Worm (Caenorhabditis elegans): ENCODE data around the gene deg-1.

The deg-1 gene

DNA sequence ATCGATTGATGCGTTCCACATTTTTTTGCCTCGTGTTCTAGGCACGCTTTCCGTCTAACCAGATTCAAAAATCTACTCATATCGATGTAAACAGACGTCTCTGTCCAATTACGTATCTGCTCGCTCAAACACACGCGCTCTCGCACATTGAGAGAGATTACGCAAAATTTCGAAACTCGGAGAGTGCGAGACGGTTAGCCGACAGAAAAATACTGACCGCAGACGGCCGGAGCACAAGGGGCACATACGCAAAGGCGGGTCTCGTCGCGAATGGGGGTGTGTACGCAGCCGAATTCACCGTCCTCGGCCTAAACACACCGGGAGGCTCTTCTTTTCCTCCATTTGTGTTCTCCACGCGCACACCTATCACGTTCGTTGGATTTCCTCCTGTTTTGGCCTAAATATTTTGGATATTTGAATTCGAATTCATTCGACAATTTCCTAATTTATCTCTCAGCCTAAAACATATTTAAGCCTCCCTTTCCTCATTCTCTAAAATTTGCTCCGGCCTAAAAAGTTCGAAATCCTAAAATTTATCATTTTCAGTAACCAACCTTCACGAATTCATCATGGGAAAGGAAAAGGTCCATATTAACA is 70.3 kb downstream of the deg-1 start, which contains the start of gene eef-1A.2 (continued):
- peak; percentile 98 for TF ChIP-seq dmd-6 (GFP tag; IDR thresholded peaks at IDR 0.05)
- TF ChIP-seq nhr-77 (tag; optimal IDR thresholded peaks at IDR 0.05) = peak; percentile 89
- peak; percentile 97 to 99 for TF ChIP-seq mdl-1 (tag; optimal IDR thresholded peaks at IDR 0.05)
- TF ChIP-seq ZK337.2 (GFP tag; IDR thresholded peaks at IDR 0.05) = no peak
- peak; percentile 30 for TF ChIP-seq nhr-76 (tag; optimal IDR thresholded peaks at IDR 0.05)
- TF ChIP-seq hlh-30 (tag; optimal IDR thresholded peaks at IDR 0.05; ENCODE audit: insufficient read depth) = peak; percentile 98
- peak; percentile 40 to 97 for TF ChIP-seq hif-1 (tag; optimal IDR thresholded peaks at IDR 0.05)
- peak; percentile 93 for TF ChIP-seq nhr-28 (tag; optimal IDR thresholded peaks at IDR 0.05)
- TF ChIP-seq ces-1 (GFP tag; optimal IDR thresholded peaks at IDR 0.05) = peak; percentile 48
- TF ChIP-seq ama-1 (optimal IDR thresholded peaks at IDR 0.05) = no peak
- peak; percentile 71 for TF ChIP-seq madf-9 (GFP tag; conservative IDR thresholded peaks at IDR 0.05)
- 0 out of 2 replicates have a peak, but pooled peaks have one; percentile 63 for TF ChIP-seq D1046.2 (GFP tag; IDR thresholded peaks at IDR 0.05)
- TF ChIP-seq spr-1 (tag; optimal IDR thresholded peaks at IDR 0.05) = peak; percentile 63
- peak; percentile 100 for TF ChIP-seq zip-2 (tag; optimal IDR thresholded peaks at IDR 0.05)
- TF ChIP-seq mdt-29 (GFP tag; IDR thresholded peaks at IDR 0.05) = peak; percentile 86
- peak; percentile 86 for TF ChIP-seq php-3 (GFP tag; IDR thresholded peaks at IDR 0.05)
- no peak for TF ChIP-seq fos-1 (tag; optimal IDR thresholded peaks at IDR 0.05)
- TF ChIP-seq dmd-8 (GFP tag; IDR thresholded peaks at IDR 0.05) = no peak
- peak; percentile 90 for TF ChIP-seq tra-1 (GFP tag; IDR thresholded peaks at IDR 0.05)
- no peak for TF ChIP-seq daf-12 (tag; optimal IDR thresholded peaks at IDR 0.05)
- peak; percentile 95 for TF ChIP-seq nhr-25 (tag; optimal IDR thresholded peaks at IDR 0.05; ENCODE audit: borderline replicate concordance, insufficient read depth)
- TF ChIP-seq nhr-48 (tag; optimal IDR thresholded peaks at IDR 0.05) = peak; percentile 84
- TF ChIP-seq lin-39 (tag; optimal IDR thresholded peaks at IDR 0.05) = no peak
- TF ChIP-seq rbr-2 (tag; optimal IDR thresholded peaks at IDR 0.05) = peak; percentile 96
- no peak for TF ChIP-seq ceh-62 (tag; optimal IDR thresholded peaks at IDR 0.05)
- peak; percentile 35 for TF ChIP-seq sdz-12 (GFP tag; optimal IDR thresholded peaks at IDR 0.05)
- peak; percentile 73 for TF ChIP-seq duxl-1 (tag; optimal IDR thresholded peaks at IDR 0.05; ENCODE audit: poor library complexity)
- no peak for TF ChIP-seq zag-1 (tag; optimal IDR thresholded peaks at IDR 0.05)
- peak; percentile 90 for TF ChIP-seq jun-1 (tag; optimal IDR thresholded peaks at IDR 0.05)
- TF ChIP-seq nhr-41 (GFP tag; IDR thresholded peaks at IDR 0.05) = peak; percentile 67; the same call in 1 of the 2 replicates
- TF ChIP-seq hmg-1.1 (GFP tag; IDR thresholded peaks at IDR 0.05) = peak; percentile 96
- TF ChIP-seq pha-4 (GFP tag; IDR thresholded peaks at IDR 0.05) = peak; percentile 91
- TF ChIP-seq pha-4 (tag; optimal IDR thresholded peaks at IDR 0.05) = peak; percentile 83
- TF ChIP-seq ceh-28 (tag; optimal IDR thresholded peaks at IDR 0.05) = peak; percentile 88
- no peak for TF ChIP-seq daf-8 (GFP tag; IDR thresholded peaks at IDR 0.05)
- peak; percentile 89 for TF ChIP-seq set-16 (GFP tag; IDR thresholded peaks at IDR 0.05)
- TF ChIP-seq zfp-2 (tag; optimal IDR thresholded peaks at IDR 0.05) = peak; percentile 64
- TF ChIP-seq ceh-82 (tag; optimal IDR thresholded peaks at IDR 0.05) = no peak
- TF ChIP-seq Y5F2A.4 (GFP tag; optimal IDR thresholded peaks at IDR 0.05) = peak; percentile 11
- peak; percentile 38 for TF ChIP-seq skn-1 (tag; optimal IDR thresholded peaks at IDR 0.05)
- peak; percentile 10 for TF ChIP-seq pqm-1 (tag; optimal IDR thresholded peaks at IDR 0.05)
- TF ChIP-seq dve-1 (tag; optimal IDR thresholded peaks at IDR 0.05; ENCODE audit: insufficient read depth) = peak; percentile 98
- TF ChIP-seq ceh-20 (GFP tag; IDR thresholded peaks at IDR 0.05) = peak; percentile 84
- TF ChIP-seq mep-1 (tag; optimal IDR thresholded peaks at IDR 0.05) = peak; percentile 97
- TF ChIP-seq nhr-11 (tag; optimal IDR thresholded peaks at IDR 0.05) = peak; percentile 98
- TF ChIP-seq lin-38 (GFP tag; IDR thresholded peaks at IDR 0.05) = peak; percentile 72
- TF ChIP-seq dmd-9 (GFP tag; IDR thresholded peaks at IDR 0.05) = peak; percentile 71
- peak; percentile 86 to 93 for TF ChIP-seq lsy-2 (tag; optimal IDR thresholded peaks at IDR 0.05)
- peak; percentile 43 for TF ChIP-seq gei-8 (GFP tag; optimal IDR thresholded peaks at IDR 0.05)
- TF ChIP-seq saeg-2 (GFP tag; IDR thresholded peaks at IDR 0.05) = peak; percentile 83
- peak; percentile 58 for TF ChIP-seq nhr-10 (tag; optimal IDR thresholded peaks at IDR 0.05)
